Worm (Caenorhabditis elegans): ENCODE results near the gene ztf-30.

Gene ztf-30

ce11 chrIII:8621982-8622381 lies 24.3 kb upstream of the ztf-30 start:
- TF ChIP-seq tab-1 (GFP tag; IDR thresholded peaks at IDR 0.05) (no peak), cog-1 (tag; optimal IDR thresholded peaks at IDR 0.05) (no peak), klf-2 (GFP tag; conservative IDR thresholded peaks at IDR 0.05) (no peak), ztf-29 (GFP tag; IDR thresholded peaks at IDR 0.05) (no peak)

ce11 chrIII:8621002-8621401 lies 23.3 kb upstream of the ztf-30 start:
- TF ChIP-seq cog-1 (tag; optimal IDR thresholded peaks at IDR 0.05): no peak
- TF ChIP-seq ztf-23 (GFP tag; IDR thresholded peaks at IDR 0.05): no peak
- no peak for TF ChIP-seq ztf-29 (GFP tag; IDR thresholded peaks at IDR 0.05)
- no peak for TF ChIP-seq T22C8.4 (GFP tag; IDR thresholded peaks at IDR 0.05)
- TF ChIP-seq ref-1 (GFP tag; conservative IDR thresholded peaks at IDR 0.05): no peak
- no peak for TF ChIP-seq med-1 (GFP tag; optimal IDR thresholded peaks at IDR 0.05; ENCODE audit: insufficient read depth)
- TF ChIP-seq klf-2 (GFP tag; conservative IDR thresholded peaks at IDR 0.05): no peak
- TF ChIP-seq tab-1 (GFP tag; IDR thresholded peaks at IDR 0.05): no peak
- TF ChIP-seq flt-1 (GFP tag; IDR thresholded peaks at IDR 0.05): no peak

ce11 chrIII:8620259-8620658 lies 22.6 kb upstream of the ztf-30 start:
- TF ChIP-seq med-1 (GFP tag; optimal IDR thresholded peaks at IDR 0.05; ENCODE audit: insufficient read depth) (no peak), ztf-29 (GFP tag; IDR thresholded peaks at IDR 0.05) (no peak), ztf-23 (GFP tag; IDR thresholded peaks at IDR 0.05) (no peak)

- TF ChIP-seq tab-1 (GFP tag; IDR thresholded peaks at IDR 0.05) (no peak), T22C8.4 (GFP tag; IDR thresholded peaks at IDR 0.05) (peak; percentile 26; the same call in 1 of the 2 replicates)
These were observed 20.8 kb upstream of the ztf-30 start, which contains the start of gene C13G5.2 for ce11 chrIII:8618412-8618960. Gene C13G5.2, minus strand, starts transcription at chrIII:8618462.

- TF ChIP-seq ztf-23 (GFP tag; IDR thresholded peaks at IDR 0.05) (no peak), cog-1 (tag; optimal IDR thresholded peaks at IDR 0.05) (no peak), T22C8.4 (GFP tag; IDR thresholded peaks at IDR 0.05) (no peak), ref-1 (GFP tag; conservative IDR thresholded peaks at IDR 0.05) (no peak), klf-2 (GFP tag; conservative IDR thresholded peaks at IDR 0.05) (no peak), flt-1 (GFP tag; IDR thresholded peaks at IDR 0.05) (no peak), tab-1 (GFP tag; IDR thresholded peaks at IDR 0.05) (no peak), med-1 (GFP tag; optimal IDR thresholded peaks at IDR 0.05; ENCODE audit: insufficient read depth) (no peak), ztf-29 (GFP tag; IDR thresholded peaks at IDR 0.05) (no peak)
These were observed 18.9 kb upstream of the ztf-30 start, which contains the start of gene C06E1.11 for ce11 chrIII:8616587-8616986. Gene C06E1.11, minus strand, starts transcription at chrIII:8616687.

- TF ChIP-seq T22C8.4 (GFP tag; IDR thresholded peaks at IDR 0.05): no peak
- no peak for TF ChIP-seq ztf-29 (GFP tag; IDR thresholded peaks at IDR 0.05)
- TF ChIP-seq klf-2 (GFP tag; conservative IDR thresholded peaks at IDR 0.05): no peak
- TF ChIP-seq tab-1 (GFP tag; IDR thresholded peaks at IDR 0.05): no peak
- no peak for TF ChIP-seq ref-1 (GFP tag; conservative IDR thresholded peaks at IDR 0.05)
- TF ChIP-seq med-1 (GFP tag; optimal IDR thresholded peaks at IDR 0.05; ENCODE audit: insufficient read depth): no peak
- TF ChIP-seq cog-1 (tag; optimal IDR thresholded peaks at IDR 0.05): no peak
- TF ChIP-seq flt-1 (GFP tag; IDR thresholded peaks at IDR 0.05): no peak
- TF ChIP-seq ztf-23 (GFP tag; IDR thresholded peaks at IDR 0.05): no peak
These were observed 16.8 kb upstream of the ztf-30 start, which contains the start of gene rha-2 for ce11 chrIII:8614490-8614889. Gene rha-2, minus strand, starts transcription at chrIII:8614569.

ce11 chrIII:8613573-8613972 lies 15.9 kb upstream of the ztf-30 start:
- no peak for TF ChIP-seq tab-1 (GFP tag; IDR thresholded peaks at IDR 0.05)
- no peak for TF ChIP-seq klf-2 (GFP tag; conservative IDR thresholded peaks at IDR 0.05)
- TF ChIP-seq ztf-23 (GFP tag; IDR thresholded peaks at IDR 0.05): no peak
- no peak for TF ChIP-seq med-1 (GFP tag; optimal IDR thresholded peaks at IDR 0.05; ENCODE audit: insufficient read depth)
- no peak for TF ChIP-seq ref-1 (GFP tag; conservative IDR thresholded peaks at IDR 0.05)
- no peak for TF ChIP-seq flt-1 (GFP tag; IDR thresholded peaks at IDR 0.05)
- no peak for TF ChIP-seq ztf-29 (GFP tag; IDR thresholded peaks at IDR 0.05)
- no peak for TF ChIP-seq cog-1 (tag; optimal IDR thresholded peaks at IDR 0.05)
- no peak for TF ChIP-seq T22C8.4 (GFP tag; IDR thresholded peaks at IDR 0.05)

- TF ChIP-seq T22C8.4 (GFP tag; IDR thresholded peaks at IDR 0.05) (no peak), flt-1 (GFP tag; IDR thresholded peaks at IDR 0.05) (no peak), ref-1 (GFP tag; conservative IDR thresholded peaks at IDR 0.05) (no peak), klf-2 (GFP tag; conservative IDR thresholded peaks at IDR 0.05) (no peak), tab-1 (GFP tag; IDR thresholded peaks at IDR 0.05) (no peak), med-1 (GFP tag; optimal IDR thresholded peaks at IDR 0.05; ENCODE audit: insufficient read depth) (no peak), cog-1 (tag; optimal IDR thresholded peaks at IDR 0.05) (no peak), ztf-29 (GFP tag; IDR thresholded peaks at IDR 0.05) (no peak), ztf-23 (GFP tag; IDR thresholded peaks at IDR 0.05) (no peak)
These were observed 13.6 kb upstream of the ztf-30 start for ce11 chrIII:8611282-8611681.

- no peak for TF ChIP-seq tab-1 (GFP tag; IDR thresholded peaks at IDR 0.05)
- no peak for TF ChIP-seq med-1 (GFP tag; optimal IDR thresholded peaks at IDR 0.05; ENCODE audit: insufficient read depth)
- TF ChIP-seq ztf-29 (GFP tag; IDR thresholded peaks at IDR 0.05): no peak
- TF ChIP-seq klf-2 (GFP tag; conservative IDR thresholded peaks at IDR 0.05): no peak
- TF ChIP-seq ref-1 (GFP tag; conservative IDR thresholded peaks at IDR 0.05): no peak
- TF ChIP-seq T22C8.4 (GFP tag; IDR thresholded peaks at IDR 0.05): no peak
- TF ChIP-seq cog-1 (tag; optimal IDR thresholded peaks at IDR 0.05): no peak
- no peak for TF ChIP-seq ztf-23 (GFP tag; IDR thresholded peaks at IDR 0.05)
- TF ChIP-seq flt-1 (GFP tag; IDR thresholded peaks at IDR 0.05): no peak
These were observed 12.0 kb upstream of the ztf-30 start, which contains the start of gene C06E1.9 for ce11 chrIII:8609683-8610082. Gene C06E1.9, minus strand, starts transcription at chrIII:8609783.

ce11 chrIII:8605532-8605931 lies 7.9 kb upstream of the ztf-30 start, which contains the start of gene C06E1.1:
Gene C06E1.1, plus strand, starts transcription at chrIII:8605832.
- TF ChIP-seq cog-1 (tag; optimal IDR thresholded peaks at IDR 0.05): no peak
